Worm (Caenorhabditis elegans) whole organism, young adult: ENCODE measurements around the gene Y39B6A.42.

Experiments used
- B0035.1 ChIP-seq: sonication (generic microtip); optimal IDR thresholded peaks from 2 replicates; lab custom pipeline; 2016; ENCODE audit warnings: missing genetic modification characterization, mild to moderate bottlenecking, missing compliant biosample characterization, missing genotype, missing genetic modification reagents
- B0336.3 ChIP-seq: fragments of 200-800 bp; sonication (Bioruptor generic); IDR thresholded peaks from 2 replicates; pipeline ENCODE4 v1.3.6; 2022; ENCODE audit warnings: missing genetic modification characterization, missing compliant biosample characterization
- D2030.7 ChIP-seq: fragments of 200-800 bp; sonication (Bioruptor generic); IDR thresholded peaks from 2 replicates; pipeline ENCODE4 v1.3.6; 2022; ENCODE audit warnings: missing genetic modification reagents, missing genetic modification characterization, missing compliant biosample characterization
- F22D6.2 ChIP-seq: sonication (generic microtip); optimal IDR thresholded peaks from 2 replicates; lab custom pipeline; 2016; ENCODE audit warnings: mild to moderate bottlenecking, missing genetic modification characterization, missing compliant biosample characterization
- F33H1.4 ChIP-seq: fragments of 200-800 bp; sonication (Bioruptor generic); IDR thresholded peaks from 2 replicates; pipeline ENCODE4 v1.3.6; 2022; ENCODE audit warnings: missing genetic modification reagents, missing genetic modification characterization, missing compliant biosample characterization
- K11D2.4 ChIP-seq: fragments of 200-800 bp; sonication (Bioruptor generic); IDR thresholded peaks from 2 replicates; pipeline ENCODE4 v1.3.6; 2022; ENCODE audit warnings: missing genetic modification reagents, missing genetic modification characterization, missing compliant biosample characterization
- Y67H2A.10 ChIP-seq: fragments of 200-800 bp; sonication (Bioruptor generic); conservative IDR thresholded peaks from 2 replicates; pipeline ENCODE4 v1.3.6; 2022; ENCODE audit warnings: missing genetic modification reagents, missing genetic modification characterization, missing compliant biosample characterization
- akir-1 ChIP-seq: fragments of 200-800 bp; sonication (Bioruptor generic); optimal IDR thresholded peaks from 2 replicates; lab custom pipeline; 2018; ENCODE audit warnings: mild to moderate bottlenecking, missing genetic modification characterization, moderate library complexity, missing compliant biosample characterization
- atf-7 ChIP-seq: sonication (generic microtip); optimal IDR thresholded peaks from 2 replicates; lab custom pipeline; 2017; ENCODE audit warnings: mild to moderate bottlenecking, missing genetic modification characterization, missing compliant biosample characterization
- attf-5 ChIP-seq: fragments of 200-800 bp; sonication (Bioruptor generic); optimal IDR thresholded peaks from 2 replicates; lab custom pipeline; 2018; ENCODE audit warnings: mild to moderate bottlenecking, missing genetic modification characterization, missing compliant biosample characterization
- bed-1 ChIP-seq: fragments of 200-800 bp; sonication (Bioruptor generic); IDR thresholded peaks from 2 replicates; pipeline ENCODE4 v1.3.6; 2022; ENCODE audit warnings: missing genetic modification reagents, missing genetic modification characterization, missing compliant biosample characterization
- cebp-1 ChIP-seq, 2 experiments: fragments of 200-800 bp in 1 of 2; sonication (Bioruptor generic) in 1 of 2; sonication (generic microtip) in 1 of 2; IDR thresholded peaks in 1 of 2; optimal IDR thresholded peaks in 1 of 2; 2 replicates each; pipeline versions ENCODE4 v1.3.6 to Lab custom; 2017 to 2022; ENCODE audit warnings: missing compliant biosample characterization in 2 of 2, missing genetic modification characterization in 2 of 2, mild to moderate bottlenecking in 1 of 2, missing genetic modification reagents in 1 of 2, moderate library complexity in 1 of 2
- ceh-58 ChIP-seq: fragments of 200-800 bp; sonication (Bioruptor generic); IDR thresholded peaks from 2 replicates; pipeline ENCODE4 v1.3.6; 2022; ENCODE audit warnings: missing genetic modification characterization, missing compliant biosample characterization
- dpff-1 ChIP-seq: sonication (generic microtip); optimal IDR thresholded peaks from 2 replicates; lab custom pipeline; 2017; ENCODE audit warnings: mild to moderate bottlenecking, missing genetic modification characterization, missing compliant biosample characterization
- egl-44 ChIP-seq: fragments of 200-800 bp; sonication (Bioruptor generic); IDR thresholded peaks from 2 replicates; pipeline ENCODE4 v1.3.6; 2022; ENCODE audit warnings: missing genetic modification reagents, missing genetic modification characterization, missing compliant biosample characterization
- gei-17 ChIP-seq: fragments of 200-800 bp; sonication (Bioruptor generic); optimal IDR thresholded peaks from 2 replicates; lab custom pipeline; 2018; ENCODE audit warnings: mild to moderate bottlenecking, missing genetic modification characterization, missing compliant biosample characterization
- him-1 ChIP-seq: sonication (generic microtip); optimal IDR thresholded peaks from 2 replicates; lab custom pipeline; 2016; ENCODE audit warnings: missing genotype, missing genetic modification reagents, missing genetic modification characterization, missing compliant biosample characterization
- hrde-1 ChIP-seq: sonication (generic microtip); optimal IDR thresholded peaks from 2 replicates; lab custom pipeline; 2016; ENCODE audit warnings: missing genetic modification characterization, mild to moderate bottlenecking, missing compliant biosample characterization, moderate library complexity, missing genotype, missing genetic modification reagents, borderline replicate concordance
- let-526 ChIP-seq: fragments of 200-800 bp; sonication (Bioruptor generic); IDR thresholded peaks from 2 replicates; pipeline ENCODE4 v1.3.6; 2022; ENCODE audit warnings: missing genetic modification reagents, missing genetic modification characterization, missing compliant biosample characterization
- lin-26 ChIP-seq: fragments of 200-800 bp; sonication (Bioruptor generic); IDR thresholded peaks from 2 replicates; pipeline ENCODE4 v1.3.6; 2022; ENCODE audit warnings: missing genetic modification reagents, missing genetic modification characterization, missing compliant biosample characterization
- lin-40 ChIP-seq: sonication (generic microtip); optimal IDR thresholded peaks from 2 replicates; lab custom pipeline; 2016; ENCODE audit warnings: missing genetic modification characterization, mild to moderate bottlenecking, missing compliant biosample characterization, missing genotype, missing genetic modification reagents
- lin-54 ChIP-seq: fragments of 200-800 bp; sonication (Bioruptor generic); optimal IDR thresholded peaks from 2 replicates; lab custom pipeline; 2018; ENCODE audit warnings: mild to moderate bottlenecking, missing genetic modification characterization, missing compliant biosample characterization
- madf-3 ChIP-seq: fragments of 200-800 bp; sonication (Bioruptor generic); IDR thresholded peaks from 2 replicates; pipeline ENCODE4 v1.3.6; 2022; ENCODE audit warnings: missing genetic modification reagents, missing genetic modification characterization, missing compliant biosample characterization
- madf-6 ChIP-seq: fragments of 200-800 bp; sonication (Bioruptor generic); IDR thresholded peaks from 2 replicates; pipeline ENCODE4 v1.3.6; 2022; ENCODE audit warnings: missing genetic modification reagents, missing genetic modification characterization, missing compliant biosample characterization
- nhr-120 ChIP-seq: fragments of 200-800 bp; sonication (Bioruptor generic); IDR thresholded peaks from 2 replicates; pipeline ENCODE4 v1.3.6; 2022; ENCODE audit warnings: missing genetic modification characterization, missing compliant biosample characterization
- nhr-27 ChIP-seq: fragments of 200-800 bp; sonication (Bioruptor generic); optimal IDR thresholded peaks from 2 replicates; lab custom pipeline; 2018; ENCODE audit warnings: mild to moderate bottlenecking, missing genetic modification characterization, moderate library complexity, missing compliant biosample characterization
- nhr-80 ChIP-seq: sonication (generic microtip); optimal IDR thresholded peaks from 2 replicates; lab custom pipeline; 2016; ENCODE audit warnings: missing genetic modification characterization, missing compliant biosample characterization
- sptf-2 ChIP-seq: fragments of 200-800 bp; sonication (Bioruptor generic); optimal IDR thresholded peaks from 2 replicates; lab custom pipeline; 2018; ENCODE audit warnings: mild to moderate bottlenecking, missing genetic modification characterization, missing compliant biosample characterization
- xnd-1 ChIP-seq: sonication (generic microtip); optimal IDR thresholded peaks from 2 replicates; lab custom pipeline; 2016; ENCODE audit warnings: missing genotype, missing genetic modification reagents, missing genetic modification characterization, missing compliant biosample characterization
- zim-3 ChIP-seq: sonication (generic microtip); optimal IDR thresholded peaks from 2 replicates; lab custom pipeline; 2017; ENCODE audit warnings: mild to moderate bottlenecking, missing genetic modification characterization, moderate library complexity, missing compliant biosample characterization
- ztf-28 ChIP-seq: fragments of 200-800 bp; sonication (Bioruptor generic); IDR thresholded peaks from 2 replicates; pipeline ENCODE4 v1.3.6; 2022; ENCODE audit warnings: missing genetic modification reagents, missing genetic modification characterization, missing compliant biosample characterization
- ztf-3 ChIP-seq: fragments of 200-800 bp; sonication (Bioruptor generic); optimal IDR thresholded peaks from 2 replicates; lab custom pipeline; 2018; ENCODE audit warnings: mild to moderate bottlenecking, missing genetic modification characterization, missing compliant biosample characterization
- ztf-6 ChIP-seq: fragments of 200-800 bp; sonication (Bioruptor generic); IDR thresholded peaks from 2 replicates; pipeline ENCODE4 v1.3.6; 2022; ENCODE audit warnings: missing genetic modification reagents, missing genetic modification characterization, missing compliant biosample characterization

Gene Y39B6A.42

ce11 chrV:18980980-18981529 lies 11.6 kb upstream of the Y39B6A.42 start, which contains the start of the genes mrps-35 and sws-1 (continued):
- peak; percentile 68 for TF ChIP-seq D2030.7 (GFP tag; lab: Robert Waterston, UW)
- TF ChIP-seq zim-3 (tag; lab: Kevin White, UChicago): no peak
- TF ChIP-seq B0035.1: no peak
- TF ChIP-seq lin-40 (tag; lab: Kevin White, UChicago): no peak
- no peak for TF ChIP-seq sptf-2 (GFP tag; lab: Kevin White, UChicago)
- TF ChIP-seq F22D6.2 (tag; lab: Kevin White, UChicago): peak; percentile 27
- no peak for TF ChIP-seq cebp-1 (GFP tag; IDR thresholded peaks at IDR 0.05; lab: Robert Waterston, UW)
- TF ChIP-seq cebp-1 (tag; optimal IDR thresholded peaks at IDR 0.05; lab: Kevin White, UChicago): no peak
- TF ChIP-seq ztf-28 (GFP tag; lab: Robert Waterston, UW): no peak
- no peak for TF ChIP-seq xnd-1 (tag; lab: Kevin White, UChicago)
- TF ChIP-seq B0336.3 (GFP tag; lab: Robert Waterston, UW): no peak
- no peak for TF ChIP-seq nhr-120 (GFP tag; lab: Robert Waterston, UW)
- TF ChIP-seq him-1 (tag; lab: Kevin White, UChicago): peak; percentile 21
- TF ChIP-seq, all 124 proteins: peak for 48

DNA sequence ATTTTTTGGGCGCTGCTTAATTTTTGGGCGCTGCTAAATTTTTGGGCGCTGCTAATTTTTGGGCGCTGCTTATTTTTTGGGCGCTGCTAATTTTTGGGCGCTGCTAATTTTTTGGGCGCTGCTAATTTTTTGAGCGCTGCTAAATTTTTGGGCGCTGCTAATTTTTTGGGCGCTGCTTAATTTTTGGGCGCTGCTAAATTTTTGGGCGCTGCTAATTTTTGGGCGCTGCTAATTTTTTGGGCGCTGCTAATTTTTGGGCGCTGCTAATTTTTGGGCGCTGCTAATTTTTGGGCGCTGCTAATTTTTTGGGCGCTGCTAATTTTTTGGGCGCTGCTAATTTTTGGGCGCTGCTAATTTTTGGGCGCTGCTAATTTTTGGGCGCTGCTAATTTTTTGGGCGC lies 10.7 kb upstream of the Y39B6A.42 start:
- TF ChIP-seq K11D2.4 (GFP tag; lab: Robert Waterston, UW) (0 out of 2 replicates have a peak, but pooled peaks have one; percentile 9), madf-6 (0 out of 2 replicates have a peak, but pooled peaks have one; percentile 15), let-526 (GFP tag; lab: Robert Waterston, UW) (0 out of 2 replicates have a peak, but pooled peaks have one; percentile 17), madf-3 (GFP tag; lab: Robert Waterston, UW) (peak; percentile 8; the same call in 1 of the 2 replicates), lin-26 (GFP tag; lab: Robert Waterston, UW) (0 out of 2 replicates have a peak, but pooled peaks have one; percentile 22), F33H1.4 (0 out of 2 replicates have a peak, but pooled peaks have one; percentile 22), bed-1 (GFP tag; lab: Robert Waterston, UW) (0 out of 2 replicates have a peak, but pooled peaks have one; percentile 25)
- TF ChIP-seq, all 124 proteins: peak for 7; not testable (repeated sequence) for 117

DNA sequence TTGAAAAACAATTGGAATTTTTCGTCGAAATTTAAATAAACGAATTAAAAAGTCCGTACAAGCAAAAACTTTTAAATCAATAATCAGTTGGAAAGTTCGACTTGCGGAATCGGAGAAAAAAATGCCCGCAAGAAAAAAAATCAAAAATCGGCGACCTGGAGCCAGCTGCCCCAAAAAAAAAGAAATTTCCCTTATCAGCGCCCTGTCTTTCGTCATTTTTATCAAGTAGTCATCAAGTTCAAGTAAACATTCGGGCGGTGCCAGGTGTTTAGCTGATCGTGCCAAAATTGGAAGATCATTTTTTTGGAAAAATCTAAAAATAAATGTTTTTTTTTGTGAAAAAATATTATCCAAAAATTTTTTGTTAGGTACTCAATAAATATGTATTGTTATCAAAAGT lies 8.9 kb upstream of the Y39B6A.42 start:
- TF ChIP-seq atf-7 (tag; lab: Kevin White, UChicago) (no peak), nhr-80 (tag; lab: Kevin White, UChicago) (peak; percentile 60), nhr-27 (tag; lab: Kevin White, UChicago) (no peak), B0336.3 (GFP tag; lab: Robert Waterston, UW) (no peak)

ce11 chrV:18977876-18978275 lies 8.4 kb upstream of the Y39B6A.42 start, which contains the start of gene Y39B6A.41:
Gene Y39B6A.41 (minus strand): TSS chrV:18977976.
- TF ChIP-seq dpff-1 (tag; lab: Kevin White, UChicago) (no peak), ztf-3 (GFP tag; lab: Kevin White, UChicago) (no peak), egl-44 (no peak), lin-54 (GFP tag; lab: Kevin White, UChicago) (no peak), hrde-1 (no peak), ceh-58 (GFP tag; lab: Robert Waterston, UW) (no peak), madf-3 (GFP tag; lab: Robert Waterston, UW) (no peak), Y67H2A.10 (GFP tag; lab: Robert Waterston, UW) (no peak), attf-5 (GFP tag; lab: Kevin White, UChicago) (no peak), ztf-6 (GFP tag; lab: Robert Waterston, UW) (no peak), ztf-28 (GFP tag; lab: Robert Waterston, UW) (no peak), gei-17 (no peak), akir-1 (GFP tag; lab: Kevin White, UChicago) (no peak), F33H1.4 (no peak)
